Fruit fly (Drosophila melanogaster) whole organism, embryonic: ENCODE results near the gene lectin-21Cb.

Experiments
- Abd-B ChIP-seq: fragments of 200-800 bp; sonication (Bioruptor generic); optimal IDR thresholded peaks from 2 replicates; lab custom pipeline; 2018; ENCODE audit warnings: missing biosample characterization, mild to moderate bottlenecking, missing genetic modification characterization, moderate library complexity
- Ada2b ChIP-seq: fragments of 200-800 bp; sonication (Bioruptor generic); IDR thresholded peaks from 2 replicates; pipeline ENCODE4 v1.3.6; 2022; ENCODE audit warnings: missing biosample characterization, missing genetic modification characterization
- B-H1 ChIP-seq: fragments of 200-800 bp; sonication (Bioruptor generic); IDR thresholded peaks from 3 replicates; pipeline ENCODE4 v1.3.6; 2022; ENCODE audit warnings: missing biosample characterization, missing genetic modification characterization
- Bdp1 ChIP-seq: fragments of 200-800 bp; sonication (Bioruptor generic); optimal IDR thresholded peaks from 3 replicates; lab custom pipeline; 2016; ENCODE audit warnings: missing biosample characterization, missing genetic modification characterization
- C15 ChIP-seq: fragments of 200-800 bp; sonication (Bioruptor generic); IDR thresholded peaks from 3 replicates; pipeline ENCODE4 v1.3.6; 2022; ENCODE audit warnings: missing biosample characterization, missing genetic modification characterization
- CG11085 ChIP-seq: fragments of 200-800 bp; sonication (Bioruptor generic); IDR thresholded peaks from 2 replicates; pipeline ENCODE4 v1.3.6; 2022; ENCODE audit warnings: missing biosample characterization, missing genetic modification characterization
- CG11398 ChIP-seq: fragments of 200-800 bp; sonication (Bioruptor generic); optimal IDR thresholded peaks from 2 replicates; lab custom pipeline; 2016; ENCODE audit warnings: missing biosample characterization, missing genetic modification characterization
- CG11696 ChIP-seq: fragments of 200-800 bp; sonication (Bioruptor generic); IDR thresholded peaks from 2 replicates; pipeline ENCODE4 v1.3.6; 2022; ENCODE audit warnings: missing biosample characterization, missing genetic modification characterization
- CG12104 ChIP-seq: fragments of 200-800 bp; sonication (Bioruptor generic); optimal IDR thresholded peaks from 3 replicates; lab custom pipeline; 2016; ENCODE audit warnings: missing biosample characterization, missing genetic modification characterization
- CG14014 ChIP-seq: fragments of 200-800 bp; sonication (Bioruptor generic); IDR thresholded peaks from 2 replicates; pipeline ENCODE4 v1.3.6; 2022; ENCODE audit warnings: missing biosample characterization, missing genetic modification characterization
- CG14667 ChIP-seq: fragments of 200-800 bp; sonication (Bioruptor generic); IDR thresholded peaks from 2 replicates; pipeline ENCODE4 v1.3.6; 2022; ENCODE audit warnings: missing biosample characterization, missing genetic modification characterization
- CG1529 ChIP-seq: fragments of 200-800 bp; sonication (Bioruptor generic); optimal IDR thresholded peaks from 3 replicates; lab custom pipeline; 2018; ENCODE audit warnings: missing biosample characterization, missing genetic modification characterization
- CG2678 ChIP-seq: fragments of 200-800 bp; sonication (Bioruptor generic); optimal IDR thresholded peaks from 3 replicates; lab custom pipeline; 2019; ENCODE audit warnings: missing biosample characterization, mild to moderate bottlenecking, missing genetic modification characterization, moderate library complexity
- CG2712 ChIP-seq: fragments of 200-800 bp; optimal IDR thresholded peaks from 3 replicates; lab custom pipeline; 2019; ENCODE audit warnings: missing biosample characterization, mild to moderate bottlenecking, missing genetic modification characterization, moderate library complexity
- CG30020 ChIP-seq: fragments of 200-800 bp; optimal IDR thresholded peaks from 2 replicates; lab custom pipeline; 2019; ENCODE audit warnings: missing biosample characterization, mild to moderate bottlenecking, missing genetic modification characterization, moderate library complexity
- CG6791 ChIP-seq: fragments of 200-800 bp; sonication (Bioruptor generic); IDR thresholded peaks from 3 replicates; pipeline ENCODE4 v1.3.6; 2022; ENCODE audit warnings: missing biosample characterization, missing genetic modification characterization; ENCODE audit not compliant: partially characterized antibody
- CG7357 ChIP-seq: fragments of 200-800 bp; sonication (Bioruptor generic); IDR thresholded peaks from 3 replicates; pipeline ENCODE4 v1.3.6; 2022; ENCODE audit warnings: missing biosample characterization, missing genetic modification characterization
- CG7987 ChIP-seq: fragments of 200-800 bp; sonication (Bioruptor generic); optimal IDR thresholded peaks from 2 replicates; lab custom pipeline; 2018; ENCODE audit warnings: missing biosample characterization, mild to moderate bottlenecking, missing genetic modification characterization, moderate library complexity
- CG8290 ChIP-seq, 3 experiments: fragments of 200-800 bp; sonication (Bioruptor generic); optimal IDR thresholded peaks; 2 replicates each; lab custom pipeline; 2016 to 2019; ENCODE audit warnings: missing biosample characterization in 3 of 3, missing genetic modification characterization in 3 of 3, mild to moderate bottlenecking in 2 of 3, moderate library complexity in 1 of 3
- CG9817 ChIP-seq: fragments of 200-800 bp; sonication (Bioruptor generic); optimal IDR thresholded peaks from 2 replicates; lab custom pipeline; 2018; ENCODE audit warnings: missing biosample characterization, mild to moderate bottlenecking, missing genetic modification characterization, moderate library complexity
- Camta ChIP-seq: fragments of 200-800 bp; sonication (Bioruptor generic); optimal IDR thresholded peaks from 2 replicates; lab custom pipeline; 2016; ENCODE audit warnings: missing biosample characterization, missing genetic modification characterization
- D ChIP-seq, 2 experiments: fragments of 200-800 bp in 1 of 2; fragments of >200 bp in 1 of 2; sonication (Bioruptor generic) in 1 of 2; optimal IDR thresholded peaks; 2 replicates in 1 of 2; 3 replicates in 1 of 2; lab custom pipeline; 2017; ENCODE audit warnings: mild to moderate bottlenecking in 1 of 2, missing biosample characterization in 1 of 2, missing genetic modification characterization in 1 of 2, missing genetic modification reagents in 1 of 2
- Dek ChIP-seq: fragments of 200-800 bp; sonication (Bioruptor generic); optimal IDR thresholded peaks from 3 replicates; lab custom pipeline; 2019; ENCODE audit warnings: missing biosample characterization, mild to moderate bottlenecking, missing genetic modification characterization, moderate library complexity
- HmgZ ChIP-seq: fragments of 200-800 bp; sonication (Bioruptor generic); optimal IDR thresholded peaks from 2 replicates; lab custom pipeline; 2018; ENCODE audit warnings: missing biosample characterization, mild to moderate bottlenecking, missing genetic modification characterization
- Hr39 ChIP-seq: fragments of >200 bp; optimal IDR thresholded peaks from 2 replicates; lab custom pipeline; 2017
- Lim3 ChIP-seq: fragments of 200-800 bp; sonication (Bioruptor generic); IDR thresholded peaks from 2 replicates; pipeline ENCODE4 v1.3.6; 2022; ENCODE audit warnings: missing biosample characterization, missing genetic modification characterization
- NC2β ChIP-seq: fragments of 200-800 bp; sonication (Bioruptor generic); optimal IDR thresholded peaks from 2 replicates; lab custom pipeline; 2016; ENCODE audit warnings: missing biosample characterization, missing genetic modification characterization
- Oaz ChIP-seq: fragments of 200-800 bp; sonication (Bioruptor generic); IDR thresholded peaks from 2 replicates; pipeline ENCODE4 v1.3.6; 2022; ENCODE audit warnings: missing biosample characterization, missing genetic modification characterization
- Scr ChIP-seq: fragments of 200-800 bp; sonication (Bioruptor generic); IDR thresholded peaks from 2 replicates; pipeline ENCODE4 v1.3.6; 2022; ENCODE audit warnings: missing biosample characterization, missing genetic modification characterization; ENCODE audit not compliant: partially characterized antibody
- Sox100B ChIP-seq: fragments of 200-800 bp; sonication (Bioruptor generic); optimal IDR thresholded peaks from 3 replicates; lab custom pipeline; 2018; ENCODE audit warnings: missing biosample characterization, mild to moderate bottlenecking, missing genetic modification characterization
- Sry-δ ChIP-seq: fragments of 200-800 bp; sonication (Bioruptor generic); optimal IDR thresholded peaks from 2 replicates; lab custom pipeline; 2016; ENCODE audit warnings: missing biosample characterization, missing genetic modification characterization
- Trl ChIP-seq, 3 experiments: fragments of >200 bp in 2 of 3; fragments of 200-800 bp in 1 of 3; sonication (Bioruptor generic) in 1 of 3; optimal IDR thresholded peaks; 2 replicates in 1 of 3; 3 replicates in 2 of 3; lab custom pipeline; 2016 to 2017; ENCODE audit warnings: missing biosample characterization in 1 of 3, missing genetic modification characterization in 1 of 3
- bowl ChIP-seq: fragments of 200-800 bp; sonication (Bioruptor generic); IDR thresholded peaks from 2 replicates; pipeline ENCODE4 v1.3.6; 2022; ENCODE audit warnings: missing biosample characterization, missing genetic modification characterization
- croc ChIP-seq: fragments of 200-800 bp; sonication (Bioruptor generic); conservative IDR thresholded peaks from 3 replicates; pipeline ENCODE4 v1.3.6; 2022; ENCODE audit warnings: missing biosample characterization, missing genetic modification characterization
- dysf ChIP-seq: fragments of 200-800 bp; sonication (Bioruptor generic); IDR thresholded peaks from 3 replicates; pipeline ENCODE4 v1.3.6; 2022; ENCODE audit warnings: missing biosample characterization, missing genetic modification characterization
- gem ChIP-seq: fragments of 200-800 bp; sonication (Bioruptor generic); optimal IDR thresholded peaks from 2 replicates; lab custom pipeline; 2019; ENCODE audit warnings: missing biosample characterization, mild to moderate bottlenecking, missing genetic modification characterization, moderate library complexity
- gro ChIP-seq: fragments of 200-800 bp; sonication (Bioruptor generic); optimal IDR thresholded peaks from 2 replicates; lab custom pipeline; 2016; ENCODE audit warnings: missing biosample characterization, missing genetic modification characterization
- gt ChIP-seq: fragments of 200-800 bp; sonication (Bioruptor generic); IDR thresholded peaks from 2 replicates; pipeline ENCODE4 v1.3.6; 2022; ENCODE audit warnings: missing biosample characterization, missing genetic modification characterization
- hth ChIP-seq: fragments of >200 bp; optimal IDR thresholded peaks from 2 replicates; lab custom pipeline; 2017; ENCODE audit warnings: inconsistent platforms
- ind ChIP-seq: fragments of 200-800 bp; sonication (Bioruptor generic); optimal IDR thresholded peaks from 3 replicates; lab custom pipeline; 2016; ENCODE audit warnings: missing biosample characterization, missing genetic modification characterization
- kay ChIP-seq: fragments of 200-800 bp; sonication (Bioruptor generic); optimal IDR thresholded peaks from 2 replicates; lab custom pipeline; 2016; ENCODE audit warnings: missing biosample characterization, missing genetic modification characterization
- maf-S ChIP-seq: fragments of 200-800 bp; sonication (Bioruptor generic); optimal IDR thresholded peaks from 2 replicates; lab custom pipeline; 2016; ENCODE audit warnings: missing biosample characterization, missing genetic modification characterization
- pum ChIP-seq: fragments of 200-800 bp; sonication (Bioruptor generic); optimal IDR thresholded peaks from 2 replicates; lab custom pipeline; 2016; ENCODE audit warnings: missing biosample characterization, missing genetic modification characterization
- sens-2 ChIP-seq: fragments of 200-800 bp; sonication (Bioruptor generic); IDR thresholded peaks from 2 replicates; pipeline ENCODE4 v1.3.6; 2022; ENCODE audit warnings: missing biosample characterization, missing genetic modification characterization
- shn ChIP-seq: fragments of 200-800 bp; sonication (Bioruptor generic); optimal IDR thresholded peaks from 3 replicates; lab custom pipeline; 2016; ENCODE audit warnings: missing biosample characterization, missing genetic modification characterization
- sim ChIP-seq: fragments of 200-800 bp; sonication (Bioruptor generic); IDR thresholded peaks from 2 replicates; pipeline ENCODE4 v1.3.6; 2022; ENCODE audit warnings: missing biosample characterization, missing genetic modification characterization
- slou ChIP-seq: fragments of 200-800 bp; sonication (Bioruptor generic); optimal IDR thresholded peaks from 3 replicates; lab custom pipeline; 2016; ENCODE audit warnings: missing biosample characterization, missing genetic modification characterization
- stwl ChIP-seq: fragments of 200-800 bp; sonication (Bioruptor generic); optimal IDR thresholded peaks from 3 replicates; lab custom pipeline; 2018; ENCODE audit warnings: missing biosample characterization, mild to moderate bottlenecking, missing genetic modification characterization, moderate library complexity
- tgo ChIP-seq: fragments of 200-800 bp; sonication (Bioruptor generic); IDR thresholded peaks from 3 replicates; pipeline ENCODE4 v1.3.6; 2022; ENCODE audit warnings: missing biosample characterization, missing genetic modification characterization
- unpg ChIP-seq: fragments of 200-800 bp; sonication (Bioruptor generic); optimal IDR thresholded peaks from 3 replicates; lab custom pipeline; 2018; ENCODE audit warnings: missing biosample characterization, mild to moderate bottlenecking, missing genetic modification characterization, moderate library complexity
- vvl ChIP-seq: fragments of 200-800 bp; sonication (Bioruptor generic); IDR thresholded peaks from 2 replicates; pipeline ENCODE4 v1.3.6; 2022; ENCODE audit warnings: missing biosample characterization, missing genetic modification characterization

Gene lectin-21Cb

DNA sequence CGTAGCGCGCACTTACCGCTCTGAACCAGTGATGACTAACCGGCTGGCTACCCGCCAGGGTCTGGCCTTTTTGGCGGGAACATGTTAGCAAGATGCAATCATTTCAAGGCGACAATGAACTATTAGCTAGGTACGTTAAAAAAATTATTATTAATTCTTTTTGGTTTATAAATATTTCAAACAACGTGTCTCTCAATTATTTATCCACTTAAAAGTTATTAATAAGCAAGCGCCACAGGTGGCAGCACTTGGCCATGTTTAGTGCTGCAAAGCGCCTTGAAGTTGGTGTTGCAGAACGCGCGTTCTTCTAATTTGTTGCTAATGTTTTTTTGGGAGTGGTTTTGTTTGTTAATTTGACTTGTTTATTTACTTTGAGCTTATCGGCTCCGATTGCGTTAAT is 46.8 kb downstream of the lectin-21Cb start, which contains the start of the genes Ipk2 and cold (continued):
- TF ChIP-seq Hr39 (lab: Kevin White, UChicago) = no peak
- peak; percentile 74 for TF ChIP-seq kay (GFP tag; lab: Kevin White, UChicago)
- no peak for TF ChIP-seq hth
- TF ChIP-seq CG7357 = peak; percentile 57; the same call in 1 of the 3 replicates
- peak; percentile 90 for TF ChIP-seq HmgZ (tag; lab: Kevin White, UChicago)
- peak; percentile 83 for TF ChIP-seq ind (GFP tag; lab: Kevin White, UChicago)
- TF ChIP-seq maf-S (GFP tag; lab: Kevin White, UChicago) = peak; percentile 73
- no peak for TF ChIP-seq Lim3 (GFP tag; lab: Robert Waterston, UW)
- no peak for TF ChIP-seq Sox100B (GFP tag; lab: Kevin White, UChicago)
- TF ChIP-seq CG8290 (GFP tag; optimal IDR thresholded peaks at IDR 0.05; lab: Kevin White, UChicago) = peak; percentile 69
- TF ChIP-seq CG8290 (tag; optimal IDR thresholded peaks at IDR 0.05; lab: Kevin White, UChicago) = peak in 1 of 2 experiments; percentile 23
- peak; percentile 64 for TF ChIP-seq CG12104
- no peak for TF ChIP-seq gem (tag; lab: Kevin White, UChicago)
- peak; percentile 58 for TF ChIP-seq Dek (tag; lab: Kevin White, UChicago)
- no peak for TF ChIP-seq Oaz (GFP tag; lab: Robert Waterston, UW)
- no peak for TF ChIP-seq C15 (GFP tag; lab: Robert Waterston, UW)
- TF ChIP-seq CG11398 (GFP tag; lab: Kevin White, UChicago) = peak; percentile 54
- no peak for TF ChIP-seq sens-2 (GFP tag; lab: Robert Waterston, UW)
- TF ChIP-seq vvl = peak; percentile 72
- peak; percentile 58 for TF ChIP-seq CG14667
- peak; percentile 86 for TF ChIP-seq Abd-B (GFP tag; lab: Kevin White, UChicago)
- TF ChIP-seq CG30020 (tag; lab: Kevin White, UChicago) = peak; percentile 62
- no peak for TF ChIP-seq Trl (optimal IDR thresholded peaks at IDR 0.05; lab: Kevin White, UChicago)
- peak; percentile 78 for TF ChIP-seq Trl (GFP tag; optimal IDR thresholded peaks at IDR 0.05; lab: Kevin White, UChicago)
- TF ChIP-seq Scr (GFP tag; lab: Robert Waterston, UW) = 0 out of 2 replicates have a peak, but pooled peaks have one; percentile 28
- peak; percentile 79 for TF ChIP-seq Bdp1 (GFP tag; lab: Kevin White, UChicago)
- TF ChIP-seq unpg (GFP tag; lab: Kevin White, UChicago) = peak; percentile 78
- no peak for TF ChIP-seq CG6791 (GFP tag; lab: Robert Waterston, UW)
- peak; percentile 82 for TF ChIP-seq CG2712 (tag; lab: Kevin White, UChicago)
- peak; percentile 64 for TF ChIP-seq croc
- peak; percentile 76 for TF ChIP-seq shn (GFP tag; lab: Kevin White, UChicago)
- TF ChIP-seq CG11696 (GFP tag; lab: Robert Waterston, UW) = no peak
- TF ChIP-seq CG7987 = peak; percentile 76
- TF ChIP-seq tgo (GFP tag; lab: Robert Waterston, UW) = peak; percentile 58
- peak; percentile 67 for TF ChIP-seq CG11085 (GFP tag; lab: Robert Waterston, UW)
- peak; percentile 66 for TF ChIP-seq stwl
- peak; percentile 63; the same call in 1 of the 2 replicates for TF ChIP-seq CG14014 (GFP tag; lab: Robert Waterston, UW)
- TF ChIP-seq D (optimal IDR thresholded peaks at IDR 0.05; lab: Kevin White, UChicago) = no peak
- peak; percentile 50 for TF ChIP-seq D (GFP tag; optimal IDR thresholded peaks at IDR 0.05; lab: Kevin White, UChicago)
- peak; percentile 85 for TF ChIP-seq CG9817 (tag; lab: Kevin White, UChicago)
- TF ChIP-seq CG1529 (GFP tag; lab: Kevin White, UChicago) = peak; percentile 50
- TF ChIP-seq gt (GFP tag; lab: Robert Waterston, UW) = no peak
- peak; percentile 81 for TF ChIP-seq pum
- peak; percentile 78 for TF ChIP-seq slou
- peak; percentile 60 for TF ChIP-seq Ada2b (GFP tag; lab: Robert Waterston, UW)
- TF ChIP-seq dysf (GFP tag; lab: Robert Waterston, UW) = peak; percentile 83
- peak; percentile 56 for TF ChIP-seq B-H1 (GFP tag; lab: Robert Waterston, UW)
- TF ChIP-seq Camta (GFP tag; lab: Kevin White, UChicago) = peak; percentile 78
- TF ChIP-seq NC2β (GFP tag; lab: Kevin White, UChicago) = peak; percentile 64
- no peak for TF ChIP-seq sim (GFP tag; lab: Robert Waterston, UW)
- TF ChIP-seq bowl (GFP tag; lab: Robert Waterston, UW) = no peak
- TF ChIP-seq CG2678 (tag; lab: Kevin White, UChicago) = no peak
- no peak for TF ChIP-seq gro (GFP tag; lab: Kevin White, UChicago)
- peak; percentile 52 for TF ChIP-seq Sry-δ (GFP tag; lab: Kevin White, UChicago)
